Fruit fly (Drosophila melanogaster): Measurements from ENCODE around the gene Es2.
A peak's percentile ranks its signal among the peaks of the same experiment; 100 is the strongest.

Es2 gene

DNA sequence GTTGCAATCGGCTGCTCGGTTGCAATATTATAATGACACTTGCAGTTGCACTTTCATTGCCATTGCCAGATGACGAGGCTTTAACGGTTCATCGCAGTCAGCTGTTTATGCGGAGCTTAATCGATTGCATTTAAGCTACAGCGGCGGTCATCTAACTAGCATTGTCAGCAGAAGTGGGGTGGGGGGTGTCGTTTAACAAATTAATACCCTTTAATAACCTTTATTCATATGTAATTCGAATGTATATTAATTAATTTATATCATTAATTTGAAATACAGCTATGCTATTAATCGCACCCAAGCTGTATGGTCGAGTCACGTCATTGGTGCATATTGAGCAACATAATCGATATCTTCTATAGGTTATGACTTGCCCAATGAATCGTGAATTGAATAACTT lies 31.6 kb downstream of the Es2 start (continued):
- peak; percentile 62; the same call in 1 of the 2 replicates for TF ChIP-seq CG7372 (GFP tag; IDR thresholded peaks at IDR 0.05)
- TF ChIP-seq CG13424 (tag; optimal IDR thresholded peaks at IDR 0.05): peak; percentile 83
- TF ChIP-seq cwo (GFP tag; optimal IDR thresholded peaks at IDR 0.05): no peak
- TF ChIP-seq Hr78 (GFP tag; optimal IDR thresholded peaks at IDR 0.05): peak in 1 of 2 experiments; percentile 55
- TF ChIP-seq CG2875 (GFP tag; optimal IDR thresholded peaks at IDR 0.05): peak; percentile 78
- TF ChIP-seq salm (tag; optimal IDR thresholded peaks at IDR 0.05): peak; percentile 82
- TF ChIP-seq gt (GFP tag; IDR thresholded peaks at IDR 0.05): 0 out of 2 replicates have a peak, but pooled peaks have one; percentile 28
- peak; percentile 31 for TF ChIP-seq CG15514 (GFP tag; optimal IDR thresholded peaks at IDR 0.05)
- no peak for TF ChIP-seq CG2116 (GFP tag; optimal IDR thresholded peaks at IDR 0.05)
- peak; percentile 84 for TF ChIP-seq oc (tag; optimal IDR thresholded peaks at IDR 0.05)
- TF ChIP-seq ems (GFP tag; optimal IDR thresholded peaks at IDR 0.05): peak; percentile 39
- TF ChIP-seq CG10654 (GFP tag; optimal IDR thresholded peaks at IDR 0.05): peak; percentile 64
- no peak for TF ChIP-seq knrl (GFP tag; IDR thresholded peaks at IDR 0.05; ENCODE audit: partially characterized antibody)
- TF ChIP-seq Med (GFP tag): peak; percentile 78
- TF ChIP-seq MTF-1 (GFP tag; optimal IDR thresholded peaks at IDR 0.05; ENCODE audit: borderline replicate concordance): peak; percentile 72
- peak; percentile 74; the same call in 1 of the 2 replicates for TF ChIP-seq ranshi (GFP tag; IDR thresholded peaks at IDR 0.05)
- TF ChIP-seq chm (GFP tag; IDR thresholded peaks at IDR 0.05): peak; percentile 80; the same call in 1 of the 2 replicates
- TF ChIP-seq ase (GFP tag; IDR thresholded peaks at IDR 0.05): peak; percentile 89
- TF ChIP-seq HLH4C (GFP tag; IDR thresholded peaks at IDR 0.05; ENCODE audit: partially characterized antibody): no peak
- peak; percentile 49 for TF ChIP-seq CG4707 (GFP tag; optimal IDR thresholded peaks at IDR 0.05)
- no peak for TF ChIP-seq vfl (GFP tag; optimal IDR thresholded peaks at IDR 0.05)
- TF ChIP-seq MESR4 (GFP tag; optimal IDR thresholded peaks at IDR 0.05): no peak
- no peak for TF ChIP-seq Lpt (GFP tag; optimal IDR thresholded peaks at IDR 0.05)
- TF ChIP-seq ATbp (GFP tag; optimal IDR thresholded peaks at IDR 0.05): peak; percentile 83
- TF ChIP-seq lov (optimal IDR thresholded peaks at IDR 0.05): no peak
- TF ChIP-seq lov (GFP tag; IDR thresholded peaks at IDR 0.05): peak; percentile 91
- no peak for TF ChIP-seq CG3163 (GFP tag; optimal IDR thresholded peaks at IDR 0.05)
- TF ChIP-seq CG9876 (GFP tag; optimal IDR thresholded peaks at IDR 0.05): no peak
- peak; percentile 5 for TF ChIP-seq CG18476 (GFP tag; optimal IDR thresholded peaks at IDR 0.05)
- TF ChIP-seq CG17829 (tag; optimal IDR thresholded peaks at IDR 0.05): peak; percentile 73
- TF ChIP-seq sd (tag; optimal IDR thresholded peaks at IDR 0.05): no peak
- TF ChIP-seq Dad (GFP tag; optimal IDR thresholded peaks at IDR 0.05): peak; percentile 26
- TF ChIP-seq Dip2 (GFP tag; IDR thresholded peaks at IDR 0.05): no peak
- TF ChIP-seq Optix (GFP tag; IDR thresholded peaks at IDR 0.05): peak; percentile 86
- no peak for TF ChIP-seq Gsc (GFP tag; IDR thresholded peaks at IDR 0.05)
- peak; percentile 15 for TF ChIP-seq Hand (GFP tag; optimal IDR thresholded peaks at IDR 0.05)
- TF ChIP-seq zen2 (GFP tag; IDR thresholded peaks at IDR 0.05; ENCODE audit: partially characterized antibody): no peak
- peak; percentile 82 for TF ChIP-seq tgo (GFP tag; IDR thresholded peaks at IDR 0.05)
- TF ChIP-seq HLH54F (GFP tag; optimal IDR thresholded peaks at IDR 0.05): no peak
- TF ChIP-seq PHDP (tag; optimal IDR thresholded peaks at IDR 0.05): peak; percentile 74
- TF ChIP-seq cas (GFP tag; IDR thresholded peaks at IDR 0.05): no peak
- peak; percentile 66 for TF ChIP-seq caup (GFP tag; optimal IDR thresholded peaks at IDR 0.05; ENCODE audit: severe bottlenecking)
- TF ChIP-seq CG3065 (GFP tag; optimal IDR thresholded peaks at IDR 0.05): no peak
- TF ChIP-seq HmgZ (tag; optimal IDR thresholded peaks at IDR 0.05): peak; percentile 29
- no peak for TF ChIP-seq CG1832 (GFP tag; optimal IDR thresholded peaks at IDR 0.05)
- peak; percentile 17 for TF ChIP-seq D19B (GFP tag; optimal IDR thresholded peaks at IDR 0.05)
- TF ChIP-seq tup (GFP tag; optimal IDR thresholded peaks at IDR 0.05): no peak
- TF ChIP-seq danr (GFP tag; IDR thresholded peaks at IDR 0.05): peak; percentile 44; the same call in 1 of the 2 replicates
- peak; percentile 87 for TF ChIP-seq onecut (GFP tag; IDR thresholded peaks at IDR 0.05)
- TF ChIP-seq Xrp1 (GFP tag; IDR thresholded peaks at IDR 0.05): peak; percentile 83
